Worm (Caenorhabditis elegans) whole organism, late embryonic: ENCODE measurements around the gene rpoa-1.

Experiments used
- Y22D7AL.16 ChIP-seq: sonication (generic microtip); optimal IDR thresholded peaks from 2 replicates; lab custom pipeline; 2016; ENCODE audit warnings: missing genetic modification characterization, missing compliant biosample characterization
- ahr-1 ChIP-seq: sonication (generic microtip); optimal IDR thresholded peaks from 2 replicates; lab custom pipeline; 2016; ENCODE audit warnings: missing genetic modification characterization, missing compliant biosample characterization
- ceh-18 ChIP-seq: sonication (generic microtip); optimal IDR thresholded peaks from 2 replicates; lab custom pipeline; 2016; ENCODE audit warnings: missing genetic modification characterization, missing compliant biosample characterization
- che-1 ChIP-seq: sonication (generic microtip); optimal IDR thresholded peaks from 2 replicates; lab custom pipeline; 2016; ENCODE audit warnings: mild to moderate bottlenecking, missing genetic modification characterization, missing compliant biosample characterization
- fax-1 ChIP-seq: sonication (generic microtip); optimal IDR thresholded peaks from 2 replicates; lab custom pipeline; 2016; ENCODE audit warnings: missing genotype, missing genetic modification characterization, missing compliant biosample characterization
- fkh-6 ChIP-seq: sonication (generic microtip); optimal IDR thresholded peaks from 2 replicates; lab custom pipeline; 2016; ENCODE audit warnings: missing genetic modification characterization, missing compliant biosample characterization
- lin-11 ChIP-seq: fragments of 200-800 bp; sonication (Bioruptor generic); optimal IDR thresholded peaks from 2 replicates; lab custom pipeline; 2018; ENCODE audit warnings: mild to moderate bottlenecking, missing genetic modification characterization, missing compliant biosample characterization
- odd-2 ChIP-seq: sonication (generic microtip); optimal IDR thresholded peaks from 2 replicates; lab custom pipeline; 2017; ENCODE audit warnings: antibody characterized with exemption, mild to moderate bottlenecking, missing genetic modification characterization, missing compliant biosample characterization
- pha-2 ChIP-seq: sonication (generic microtip); optimal IDR thresholded peaks from 2 replicates; lab custom pipeline; 2017; ENCODE audit warnings: mild to moderate bottlenecking, missing genetic modification characterization, missing compliant biosample characterization
- rnt-1 ChIP-seq: sonication (generic microtip); optimal IDR thresholded peaks from 2 replicates; lab custom pipeline; 2016; ENCODE audit warnings: missing genetic modification characterization, missing compliant biosample characterization
- sox-4 ChIP-seq: sonication (generic microtip); optimal IDR thresholded peaks from 2 replicates; lab custom pipeline; 2017; ENCODE audit warnings: mild to moderate bottlenecking, missing genetic modification characterization, inconsistent platforms, missing compliant biosample characterization
- unc-86 ChIP-seq: sonication (generic microtip); optimal IDR thresholded peaks from 2 replicates; lab custom pipeline; 2016; ENCODE audit warnings: missing genetic modification characterization, missing compliant biosample characterization

DNA sequence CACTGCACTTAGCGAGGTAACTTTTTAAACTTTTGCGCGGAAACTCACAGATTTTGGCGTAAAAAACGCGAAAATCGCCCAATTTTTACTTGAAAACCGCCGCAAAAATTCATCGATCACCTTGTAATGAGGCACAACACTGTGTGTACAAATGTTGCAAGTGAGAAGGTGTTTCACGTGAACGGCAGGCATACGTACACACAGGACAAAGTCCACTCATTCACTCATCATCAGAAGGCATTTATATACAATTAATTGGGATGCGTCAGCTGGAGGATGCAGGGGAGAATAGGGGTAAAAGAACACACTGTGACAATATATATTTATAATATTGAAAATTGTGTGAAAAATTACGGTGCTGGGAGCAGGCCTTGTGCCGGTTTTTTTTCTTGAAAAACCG lies 42.3 kb upstream of the rpoa-1 start:
- TF ChIP-seq fax-1 (tag; lab: Kevin White, UChicago) (no peak), fkh-6 (no peak), unc-86 (tag; lab: Kevin White, UChicago) (no peak), ceh-18 (tag; lab: Kevin White, UChicago) (no peak), pha-2 (tag; lab: Kevin White, UChicago) (no peak), lin-11 (tag; lab: Kevin White, UChicago) (no peak), Y22D7AL.16 (tag; lab: Kevin White, UChicago) (no peak), che-1 (tag; lab: Kevin White, UChicago) (no peak), odd-2 (tag; lab: Kevin White, UChicago) (no peak), rnt-1 (tag; lab: Kevin White, UChicago) (no peak), sox-4 (tag; lab: Kevin White, UChicago) (no peak), ahr-1 (tag; lab: Kevin White, UChicago) (no peak)
